Worm (Caenorhabditis elegans) whole organism, young adult: ENCODE measurements around the gene Y55F3BR.2.

ENCODE experiments used
- B0019.2 ChIP-seq: fragments of 200-800 bp; sonication (Bioruptor generic); conservative IDR thresholded peaks from 2 replicates; pipeline ENCODE4 v1.3.6; 2022; ENCODE audit warnings: missing genetic modification reagents, missing genetic modification characterization, missing compliant biosample characterization
- B0261.1 ChIP-seq: sonication (generic microtip); optimal IDR thresholded peaks from 2 replicates; lab custom pipeline; 2016; ENCODE audit warnings: mild to moderate bottlenecking, missing genetic modification characterization, moderate library complexity, missing compliant biosample characterization
- B0336.3 ChIP-seq: fragments of 200-800 bp; sonication (Bioruptor generic); IDR thresholded peaks from 2 replicates; pipeline ENCODE4 v1.3.6; 2022; ENCODE audit warnings: missing genetic modification characterization, missing compliant biosample characterization
- D2030.7 ChIP-seq: fragments of 200-800 bp; sonication (Bioruptor generic); IDR thresholded peaks from 2 replicates; pipeline ENCODE4 v1.3.6; 2022; ENCODE audit warnings: missing genetic modification reagents, missing genetic modification characterization, missing compliant biosample characterization
- F10E7.11 ChIP-seq: sonication (generic microtip); optimal IDR thresholded peaks from 2 replicates; lab custom pipeline; 2017; ENCODE audit warnings: mild to moderate bottlenecking, missing genetic modification characterization, moderate library complexity, missing compliant biosample characterization
- F37B4.10 ChIP-seq: fragments of 200-800 bp; sonication (Bioruptor generic); IDR thresholded peaks from 2 replicates; pipeline ENCODE4 v1.3.6; 2022; ENCODE audit warnings: missing genetic modification characterization, missing compliant biosample characterization
- F39B2.1 ChIP-seq: fragments of 200-800 bp; sonication (Bioruptor generic); IDR thresholded peaks from 2 replicates; pipeline ENCODE4 v1.3.6; 2022; ENCODE audit warnings: missing genetic modification reagents, missing genetic modification characterization, missing compliant biosample characterization
- F49E8.2 ChIP-seq: sonication (generic microtip); optimal IDR thresholded peaks from 3 replicates; lab custom pipeline; 2017; ENCODE audit warnings: missing genetic modification characterization, mild to moderate bottlenecking, missing compliant biosample characterization, antibody characterized with exemption, moderate library complexity; ENCODE audit not compliant: insufficient read depth
- F57A8.1 ChIP-seq: fragments of 200-800 bp; sonication (Bioruptor generic); optimal IDR thresholded peaks from 2 replicates; lab custom pipeline; 2018; ENCODE audit warnings: mild to moderate bottlenecking, missing genetic modification characterization, moderate library complexity, missing compliant biosample characterization
- K11D2.4 ChIP-seq: fragments of 200-800 bp; sonication (Bioruptor generic); IDR thresholded peaks from 2 replicates; pipeline ENCODE4 v1.3.6; 2022; ENCODE audit warnings: missing genetic modification reagents, missing genetic modification characterization, missing compliant biosample characterization
- T07F8.4 ChIP-seq: sonication (generic microtip); optimal IDR thresholded peaks from 2 replicates; lab custom pipeline; 2016; ENCODE audit warnings: mild to moderate bottlenecking, missing genetic modification characterization, moderate library complexity, missing compliant biosample characterization
- Y56A3A.18 ChIP-seq: fragments of 200-800 bp; sonication (Bioruptor generic); IDR thresholded peaks from 2 replicates; pipeline ENCODE4 v1.3.6; 2022; ENCODE audit warnings: missing genetic modification reagents, missing genetic modification characterization, missing compliant biosample characterization
- akir-1 ChIP-seq: fragments of 200-800 bp; sonication (Bioruptor generic); optimal IDR thresholded peaks from 2 replicates; lab custom pipeline; 2018; ENCODE audit warnings: mild to moderate bottlenecking, missing genetic modification characterization, moderate library complexity, missing compliant biosample characterization
- aptf-3 ChIP-seq: fragments of 200-800 bp; sonication (Bioruptor generic); IDR thresholded peaks from 2 replicates; pipeline ENCODE4 v1.3.6; 2022; ENCODE audit warnings: missing genetic modification characterization, missing compliant biosample characterization
- athp-1 ChIP-seq: sonication (generic microtip); optimal IDR thresholded peaks from 2 replicates; lab custom pipeline; 2017; ENCODE audit warnings: mild to moderate bottlenecking, missing genetic modification characterization, missing compliant biosample characterization
- attf-3 ChIP-seq: fragments of 200-800 bp; sonication (Bioruptor generic); conservative IDR thresholded peaks from 2 replicates; pipeline ENCODE4 v1.3.6; 2022; ENCODE audit warnings: missing genetic modification reagents, missing genetic modification characterization, missing compliant biosample characterization
- attf-5 ChIP-seq: fragments of 200-800 bp; sonication (Bioruptor generic); optimal IDR thresholded peaks from 2 replicates; lab custom pipeline; 2018; ENCODE audit warnings: mild to moderate bottlenecking, missing genetic modification characterization, missing compliant biosample characterization
- bed-1 ChIP-seq: fragments of 200-800 bp; sonication (Bioruptor generic); IDR thresholded peaks from 2 replicates; pipeline ENCODE4 v1.3.6; 2022; ENCODE audit warnings: missing genetic modification reagents, missing genetic modification characterization, missing compliant biosample characterization
- cebp-1 ChIP-seq, 2 experiments: fragments of 200-800 bp in 1 of 2; sonication (Bioruptor generic) in 1 of 2; sonication (generic microtip) in 1 of 2; IDR thresholded peaks in 1 of 2; optimal IDR thresholded peaks in 1 of 2; 2 replicates each; pipeline versions ENCODE4 v1.3.6 to Lab custom; 2017 to 2022; ENCODE audit warnings: missing compliant biosample characterization in 2 of 2, missing genetic modification characterization in 2 of 2, mild to moderate bottlenecking in 1 of 2, missing genetic modification reagents in 1 of 2, moderate library complexity in 1 of 2
- ceh-27 ChIP-seq: fragments of 200-800 bp; sonication (Bioruptor generic); optimal IDR thresholded peaks from 2 replicates; lab custom pipeline; 2018; ENCODE audit warnings: mild to moderate bottlenecking, missing genetic modification characterization, moderate library complexity, missing compliant biosample characterization
- ceh-58 ChIP-seq: fragments of 200-800 bp; sonication (Bioruptor generic); IDR thresholded peaks from 2 replicates; pipeline ENCODE4 v1.3.6; 2022; ENCODE audit warnings: missing genetic modification characterization, missing compliant biosample characterization
- ceh-79 ChIP-seq: sonication (generic microtip); optimal IDR thresholded peaks from 2 replicates; lab custom pipeline; 2017; ENCODE audit warnings: mild to moderate bottlenecking, missing genetic modification characterization, missing compliant biosample characterization
- chd-7 ChIP-seq: sonication (generic microtip); optimal IDR thresholded peaks from 2 replicates; lab custom pipeline; 2016; ENCODE audit warnings: mild to moderate bottlenecking, missing genetic modification characterization, moderate library complexity, missing compliant biosample characterization
- die-1 ChIP-seq: sonication (generic microtip); optimal IDR thresholded peaks from 2 replicates; lab custom pipeline; 2016; ENCODE audit warnings: missing genotype, mild to moderate bottlenecking, missing genetic modification characterization, missing compliant biosample characterization
- dpff-1 ChIP-seq: sonication (generic microtip); optimal IDR thresholded peaks from 2 replicates; lab custom pipeline; 2017; ENCODE audit warnings: mild to moderate bottlenecking, missing genetic modification characterization, missing compliant biosample characterization
- efl-1 ChIP-seq: fragments of 150-350 bp; optimal IDR thresholded peaks from 2 replicates; lab custom pipeline; 2014; ENCODE audit warnings: missing biosample characterization, missing genetic modification reagents, missing genetic modification characterization
- egrh-3 ChIP-seq: fragments of 200-800 bp; sonication (Bioruptor generic); IDR thresholded peaks from 2 replicates; pipeline ENCODE4 v1.3.6; 2022; ENCODE audit warnings: missing genetic modification reagents, missing genetic modification characterization, missing compliant biosample characterization
- gei-17 ChIP-seq: fragments of 200-800 bp; sonication (Bioruptor generic); optimal IDR thresholded peaks from 2 replicates; lab custom pipeline; 2018; ENCODE audit warnings: mild to moderate bottlenecking, missing genetic modification characterization, missing compliant biosample characterization
- hmg-1.2 ChIP-seq: fragments of 200-800 bp; sonication (Bioruptor generic); IDR thresholded peaks from 2 replicates; pipeline ENCODE4 v1.3.6; 2022; ENCODE audit warnings: missing genetic modification reagents, missing genetic modification characterization, missing compliant biosample characterization
- hmg-20 ChIP-seq: fragments of 200-800 bp; sonication (Bioruptor generic); IDR thresholded peaks from 2 replicates; pipeline ENCODE4 v1.3.6; 2022; ENCODE audit warnings: missing genetic modification reagents, missing genetic modification characterization, missing compliant biosample characterization
- lin-35 ChIP-seq, 3 experiments: fragments of 150-350 bp in 2 of 3; sonication (generic microtip) in 1 of 3; optimal IDR thresholded peaks; 2 replicates each; lab custom pipeline; 2014 to 2018; ENCODE audit warnings: missing biosample characterization in 3 of 3, missing genetic modification characterization in 3 of 3, missing genetic modification reagents in 3 of 3
- lin-54 ChIP-seq: fragments of 200-800 bp; sonication (Bioruptor generic); optimal IDR thresholded peaks from 2 replicates; lab custom pipeline; 2018; ENCODE audit warnings: mild to moderate bottlenecking, missing genetic modification characterization, missing compliant biosample characterization
- lsl-1 ChIP-seq: fragments of 200-800 bp; sonication (Bioruptor generic); optimal IDR thresholded peaks from 2 replicates; lab custom pipeline; 2018; ENCODE audit warnings: mild to moderate bottlenecking, missing genetic modification characterization, moderate library complexity, missing compliant biosample characterization
- lsy-27 ChIP-seq: sonication (generic microtip); optimal IDR thresholded peaks from 2 replicates; lab custom pipeline; 2017; ENCODE audit warnings: missing genetic modification characterization, mild to moderate bottlenecking, missing compliant biosample characterization, antibody characterized with exemption, missing genotype, borderline replicate concordance; ENCODE audit not compliant: insufficient read depth
- mcd-1 ChIP-seq: fragments of 200-800 bp; sonication (Bioruptor generic); IDR thresholded peaks from 2 replicates; pipeline ENCODE4 v1.3.6; 2022; ENCODE audit warnings: missing genetic modification reagents, missing genetic modification characterization, missing compliant biosample characterization
- mes-4 ChIP-seq: sonication (generic microtip); optimal IDR thresholded peaks from 2 replicates; lab custom pipeline; 2016; ENCODE audit warnings: missing genotype, missing genetic modification characterization, missing compliant biosample characterization
- mxl-1 ChIP-seq: sonication (generic microtip); optimal IDR thresholded peaks from 2 replicates; lab custom pipeline; 2016; ENCODE audit warnings: missing genetic modification characterization, missing compliant biosample characterization
- nhr-80 ChIP-seq: sonication (generic microtip); optimal IDR thresholded peaks from 2 replicates; lab custom pipeline; 2016; ENCODE audit warnings: missing genetic modification characterization, missing compliant biosample characterization
- snpc-3.4 ChIP-seq: sonication (generic microtip); optimal IDR thresholded peaks from 2 replicates; lab custom pipeline; 2017; ENCODE audit warnings: missing genetic modification characterization, mild to moderate bottlenecking, missing compliant biosample characterization, antibody characterized with exemption, moderate library complexity, missing genotype, missing genetic modification reagents
- snpc-4 ChIP-seq, 5 experiments: fragments of 150-350 bp in 1 of 5; sonication (generic microtip) in 4 of 5; optimal IDR thresholded peaks; 2 replicates each; lab custom pipeline; 2014 to 2018; ENCODE audit warnings: missing genetic modification characterization in 5 of 5, missing biosample characterization in 3 of 5, antibody characterized with exemption in 2 of 5, mild to moderate bottlenecking in 2 of 5, missing compliant biosample characterization in 2 of 5, missing genotype in 2 of 5, moderate library complexity in 2 of 5, missing genetic modification reagents in 1 of 5
- somi-1 ChIP-seq: fragments of 200-800 bp; sonication (Bioruptor generic); optimal IDR thresholded peaks from 2 replicates; lab custom pipeline; 2018; ENCODE audit warnings: mild to moderate bottlenecking, missing genetic modification characterization, missing compliant biosample characterization
- sptf-2 ChIP-seq: fragments of 200-800 bp; sonication (Bioruptor generic); optimal IDR thresholded peaks from 2 replicates; lab custom pipeline; 2018; ENCODE audit warnings: mild to moderate bottlenecking, missing genetic modification characterization, missing compliant biosample characterization
- tbp1 ChIP-seq: fragments of 200-800 bp; sonication (Bioruptor generic); optimal IDR thresholded peaks from 2 replicates; lab custom pipeline; 2018; ENCODE audit warnings: mild to moderate bottlenecking, missing genetic modification characterization, missing compliant biosample characterization
- unc-130 ChIP-seq: sonication (generic microtip); optimal IDR thresholded peaks from 2 replicates; lab custom pipeline; 2016; ENCODE audit warnings: missing genetic modification reagents, missing genetic modification characterization, missing compliant biosample characterization
- ztf-18 ChIP-seq: sonication (generic microtip); optimal IDR thresholded peaks from 2 replicates; lab custom pipeline; 2016; ENCODE audit warnings: missing genotype, mild to moderate bottlenecking, missing genetic modification characterization, missing compliant biosample characterization
- ztf-28 ChIP-seq: fragments of 200-800 bp; sonication (Bioruptor generic); IDR thresholded peaks from 2 replicates; pipeline ENCODE4 v1.3.6; 2022; ENCODE audit warnings: missing genetic modification reagents, missing genetic modification characterization, missing compliant biosample characterization
- ztf-6 ChIP-seq: fragments of 200-800 bp; sonication (Bioruptor generic); IDR thresholded peaks from 2 replicates; pipeline ENCODE4 v1.3.6; 2022; ENCODE audit warnings: missing genetic modification reagents, missing genetic modification characterization, missing compliant biosample characterization

The Y55F3BR.2 gene

DNA sequence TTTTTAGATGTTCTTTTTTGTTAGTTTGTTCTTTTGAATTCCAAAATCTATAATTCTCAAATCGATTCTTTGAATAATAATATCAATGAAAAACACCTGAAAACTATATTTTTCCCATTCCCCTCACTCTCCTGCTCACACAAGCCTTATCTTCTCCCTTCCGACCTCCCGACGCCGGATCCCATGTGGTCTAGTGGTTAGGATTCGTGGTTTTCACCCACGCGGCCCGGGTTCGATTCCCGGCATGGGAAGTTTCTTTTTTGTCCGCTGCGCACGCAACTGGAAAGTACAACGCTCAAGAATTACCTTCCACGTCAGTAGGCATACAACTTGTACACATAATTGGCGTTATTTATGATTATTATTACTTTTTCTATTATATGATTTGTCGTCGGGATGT lies 16.1 kb upstream of the Y55F3BR.2 start (continued):
- peak; percentile 38; the same call in 1 of the 2 replicates for TF ChIP-seq B0336.3 (GFP tag; lab: Robert Waterston, UW)
- TF ChIP-seq T07F8.4 (tag; lab: Kevin White, UChicago), result no peak
- no peak for TF ChIP-seq dpff-1
- TF ChIP-seq ceh-58, result no peak
- no peak for TF ChIP-seq K11D2.4 (GFP tag; lab: Robert Waterston, UW)
- TF ChIP-seq F49E8.2 (tag; lab: Kevin White, UChicago), result no peak
- no peak for TF ChIP-seq cebp-1 (GFP tag; IDR thresholded peaks at IDR 0.05; lab: Robert Waterston, UW)
- peak; percentile 36 for TF ChIP-seq cebp-1 (tag; optimal IDR thresholded peaks at IDR 0.05; lab: Kevin White, UChicago)
- peak; percentile 28 for TF ChIP-seq lin-54 (GFP tag; lab: Kevin White, UChicago)
- TF ChIP-seq F57A8.1, result no peak
- no peak for TF ChIP-seq sptf-2 (GFP tag; lab: Kevin White, UChicago)
- peak; percentile 74 for TF ChIP-seq D2030.7 (GFP tag; lab: Robert Waterston, UW)
- TF ChIP-seq somi-1 (GFP tag; lab: Kevin White, UChicago), result no peak
- TF ChIP-seq unc-130, result peak; percentile 28
- no peak for TF ChIP-seq efl-1 (GFP tag; lab: Kevin White, UChicago)
- TF ChIP-seq F37B4.10 (GFP tag; lab: Robert Waterston, UW), result no peak
- peak; percentile 32; the same call in 1 of the 2 replicates for TF ChIP-seq Y56A3A.18
- TF ChIP-seq mcd-1, result peak; percentile 70
- TF ChIP-seq lin-35 (GFP tag; optimal IDR thresholded peaks at IDR 0.05; lab: Kevin White, UChicago), result no peak
- TF ChIP-seq egrh-3 (GFP tag; lab: Robert Waterston, UW), result 0 out of 2 replicates have a peak, but pooled peaks have one; percentile 20
- peak; percentile 30 for TF ChIP-seq ztf-18 (tag; lab: Kevin White, UChicago)
- peak; percentile 30 for TF ChIP-seq lsl-1 (GFP tag; lab: Kevin White, UChicago)
- peak; percentile 4 for TF ChIP-seq nhr-80 (tag; lab: Kevin White, UChicago)
- no peak for TF ChIP-seq lsy-27 (tag; lab: Kevin White, UChicago)
- peak; percentile 75 for TF ChIP-seq B0261.1 (tag; lab: Kevin White, UChicago)
- peak; percentile 72 for TF ChIP-seq die-1 (tag; lab: Kevin White, UChicago)
- 0 out of 2 replicates have a peak, but pooled peaks have one; percentile 26 for TF ChIP-seq ztf-28 (GFP tag; lab: Robert Waterston, UW)
- peak; percentile 32 for TF ChIP-seq ceh-27 (GFP tag; lab: Kevin White, UChicago)
- no peak for TF ChIP-seq ceh-79 (tag; lab: Kevin White, UChicago)
- no peak for TF ChIP-seq B0019.2 (GFP tag; lab: Robert Waterston, UW)
- peak; percentile 21 for TF ChIP-seq snpc-3.4
- TF ChIP-seq bed-1 (GFP tag; lab: Robert Waterston, UW), result no peak
- TF ChIP-seq hmg-1.2 (GFP tag; lab: Robert Waterston, UW), result peak; percentile 56
- peak; percentile 4 for TF ChIP-seq attf-5 (GFP tag; lab: Kevin White, UChicago)
- TF ChIP-seq mxl-1 (tag; lab: Kevin White, UChicago), result peak; percentile 5
- TF ChIP-seq aptf-3 (GFP tag; lab: Robert Waterston, UW), result no peak
- no peak for TF ChIP-seq F10E7.11 (tag; lab: Kevin White, UChicago)
- TF ChIP-seq snpc-4 (GFP tag; optimal IDR thresholded peaks at IDR 0.05; lab: Kevin White, UChicago), result no peak
- TF ChIP-seq snpc-4 (tag; optimal IDR thresholded peaks at IDR 0.05; lab: Kevin White, UChicago), result peak; percentile 6 to 84 (median 60)
- no peak for TF ChIP-seq mes-4 (tag; lab: Kevin White, UChicago)
- TF ChIP-seq tbp1, result peak; percentile 94
- no peak for TF ChIP-seq ztf-6
- peak; percentile 53; the same call in 1 of the 2 replicates for TF ChIP-seq hmg-20 (GFP tag; lab: Robert Waterston, UW)
- no peak for TF ChIP-seq gei-17 (GFP tag; lab: Kevin White, UChicago)
- no peak for TF ChIP-seq chd-7 (tag; lab: Kevin White, UChicago)
- TF ChIP-seq attf-3 (GFP tag; lab: Robert Waterston, UW), result peak; percentile 57; the same call in 1 of the 2 replicates
- TF ChIP-seq F39B2.1, result no peak
- no peak for TF ChIP-seq akir-1
- TF ChIP-seq athp-1 (tag; lab: Kevin White, UChicago), result no peak
